Fruit fly (Drosophila melanogaster) whole organism, embryonic: ENCODE results near the gene E2f1.

Source experiments
- CG10321 ChIP-seq: fragments of 200-800 bp; sonication (Bioruptor generic); IDR thresholded peaks from 2 replicates; pipeline ENCODE4 v1.3.6; 2022; ENCODE audit warnings: missing biosample characterization, missing genetic modification characterization
- CG11247 ChIP-seq: fragments of 200-800 bp; sonication (Bioruptor generic); IDR thresholded peaks from 2 replicates; pipeline ENCODE4 v1.3.6; 2022; ENCODE audit warnings: missing biosample characterization, missing genetic modification characterization
- CG11398 ChIP-seq: fragments of 200-800 bp; sonication (Bioruptor generic); optimal IDR thresholded peaks from 2 replicates; lab custom pipeline; 2016; ENCODE audit warnings: missing biosample characterization, missing genetic modification characterization
- CG12659 ChIP-seq: fragments of 200-800 bp; sonication (Bioruptor generic); optimal IDR thresholded peaks from 3 replicates; lab custom pipeline; 2017; ENCODE audit warnings: mild to moderate bottlenecking, missing biosample characterization, missing genetic modification reagents, missing genetic modification characterization
- CG13123 ChIP-seq: fragments of 200-800 bp; sonication (Bioruptor generic); optimal IDR thresholded peaks from 2 replicates; lab custom pipeline; 2016; ENCODE audit warnings: missing biosample characterization, missing genetic modification characterization
- CG1529 ChIP-seq: fragments of 200-800 bp; sonication (Bioruptor generic); optimal IDR thresholded peaks from 3 replicates; lab custom pipeline; 2018; ENCODE audit warnings: missing biosample characterization, missing genetic modification characterization
- CG15514 ChIP-seq: fragments of 200-800 bp; sonication (Bioruptor generic); optimal IDR thresholded peaks from 3 replicates; lab custom pipeline; 2017; ENCODE audit warnings: missing biosample characterization, missing genetic modification characterization, mild to moderate bottlenecking, moderate library complexity, missing genetic modification reagents
- CG17359 ChIP-seq: fragments of 200-800 bp; sonication (Bioruptor generic); optimal IDR thresholded peaks from 3 replicates; lab custom pipeline; 2018; ENCODE audit warnings: missing biosample characterization, mild to moderate bottlenecking, missing genetic modification characterization, moderate library complexity
- CG17568 ChIP-seq: fragments of 200-800 bp; sonication (Bioruptor generic); optimal IDR thresholded peaks from 2 replicates; lab custom pipeline; 2018; ENCODE audit warnings: missing biosample characterization, mild to moderate bottlenecking, missing genetic modification characterization, moderate library complexity
- CG18764 ChIP-seq: fragments of 200-800 bp; sonication (Bioruptor generic); optimal IDR thresholded peaks from 3 replicates; lab custom pipeline; 2016; ENCODE audit warnings: missing biosample characterization, missing genetic modification characterization
- CG2116 ChIP-seq: fragments of 200-800 bp; sonication (Bioruptor generic); optimal IDR thresholded peaks from 3 replicates; lab custom pipeline; 2018; ENCODE audit warnings: missing biosample characterization, mild to moderate bottlenecking, missing genetic modification characterization
- CG2875 ChIP-seq: fragments of 200-800 bp; sonication (Bioruptor generic); optimal IDR thresholded peaks from 2 replicates; lab custom pipeline; 2017; ENCODE audit warnings: missing biosample characterization, mild to moderate bottlenecking, missing genetic modification characterization, missing genetic modification reagents
- CG2889 ChIP-seq: fragments of 200-800 bp; sonication (Bioruptor generic); IDR thresholded peaks from 3 replicates; pipeline ENCODE4 v1.3.6; 2022; ENCODE audit warnings: missing biosample characterization, missing genetic modification characterization
- CG30403 ChIP-seq: fragments of 200-800 bp; sonication (Bioruptor generic); optimal IDR thresholded peaks from 3 replicates; lab custom pipeline; 2016; ENCODE audit warnings: missing biosample characterization, missing genetic modification characterization
- CG31441 ChIP-seq: fragments of 200-800 bp; sonication (Bioruptor generic); IDR thresholded peaks from 2 replicates; pipeline ENCODE4 v1.3.6; 2022; ENCODE audit warnings: missing biosample characterization, missing genetic modification characterization
- CG4707 ChIP-seq: fragments of 200-800 bp; sonication (Bioruptor generic); optimal IDR thresholded peaks from 2 replicates; lab custom pipeline; 2018; ENCODE audit warnings: missing biosample characterization, mild to moderate bottlenecking, missing genetic modification characterization, moderate library complexity
- CG6689 ChIP-seq: fragments of 200-800 bp; sonication (Bioruptor generic); IDR thresholded peaks from 2 replicates; pipeline ENCODE4 v1.3.6; 2022; ENCODE audit warnings: missing biosample characterization, missing genetic modification characterization
- CG9727 ChIP-seq: fragments of 200-800 bp; sonication (Bioruptor generic); optimal IDR thresholded peaks from 3 replicates; lab custom pipeline; 2017; ENCODE audit warnings: missing biosample characterization, mild to moderate bottlenecking, missing genetic modification characterization
- CTCF ChIP-seq: fragments of 200-800 bp; sonication (Bioruptor generic); optimal IDR thresholded peaks from 2 replicates; lab custom pipeline; 2017; ENCODE audit warnings: missing biosample characterization, mild to moderate bottlenecking, missing genetic modification characterization, moderate library complexity
- Chrac-16 ChIP-seq: fragments of 200-800 bp; sonication (Bioruptor generic); optimal IDR thresholded peaks from 3 replicates; lab custom pipeline; 2016; ENCODE audit warnings: missing biosample characterization, missing genetic modification characterization
- Drgx ChIP-seq: fragments of 200-800 bp; sonication (Bioruptor generic); IDR thresholded peaks from 2 replicates; pipeline ENCODE4 v1.3.6; 2022; ENCODE audit warnings: missing biosample characterization, missing genetic modification characterization
- Ets65A ChIP-seq: fragments of 200-800 bp; sonication (Bioruptor generic); peaks from one replicate; lab custom pipeline; 2016; ENCODE audit warnings: missing biosample characterization, missing genetic modification characterization
- H15 ChIP-seq: fragments of 200-800 bp; sonication (Bioruptor generic); IDR thresholded peaks from 3 replicates; pipeline ENCODE4 v1.3.6; 2022; ENCODE audit warnings: missing biosample characterization, missing genetic modification characterization
- HLH3B ChIP-seq: fragments of 200-800 bp; sonication (Bioruptor generic); IDR thresholded peaks from 2 replicates; pipeline ENCODE4 v1.3.6; 2022; ENCODE audit warnings: missing biosample characterization, missing genetic modification characterization
- NK7.1 ChIP-seq: fragments of 200-800 bp; sonication (Bioruptor generic); optimal IDR thresholded peaks from 3 replicates; lab custom pipeline; 2016; ENCODE audit warnings: missing biosample characterization, missing genetic modification characterization
- Neu2 ChIP-seq: fragments of 200-800 bp; sonication (Bioruptor generic); optimal IDR thresholded peaks from 3 replicates; lab custom pipeline; 2016; ENCODE audit warnings: missing biosample characterization, missing genetic modification characterization, borderline replicate concordance
- NfI ChIP-seq: fragments of 200-800 bp; sonication (Bioruptor generic); optimal IDR thresholded peaks from 3 replicates; lab custom pipeline; 2018; ENCODE audit warnings: missing biosample characterization, mild to moderate bottlenecking, missing genetic modification characterization, moderate library complexity
- Ravus ChIP-seq: fragments of 200-800 bp; sonication (Bioruptor generic); IDR thresholded peaks from 2 replicates; pipeline ENCODE4 v1.3.6; 2022; ENCODE audit warnings: missing biosample characterization, missing genetic modification characterization
- Sox100B ChIP-seq: fragments of 200-800 bp; sonication (Bioruptor generic); optimal IDR thresholded peaks from 3 replicates; lab custom pipeline; 2018; ENCODE audit warnings: missing biosample characterization, mild to moderate bottlenecking, missing genetic modification characterization
- Vsx1 ChIP-seq: fragments of 200-800 bp; sonication (Bioruptor generic); optimal IDR thresholded peaks from 2 replicates; lab custom pipeline; 2017; ENCODE audit warnings: missing biosample characterization, mild to moderate bottlenecking, missing genetic modification characterization, missing genetic modification reagents
- Xbp1 ChIP-seq: fragments of 200-800 bp; sonication (Bioruptor generic); optimal IDR thresholded peaks from 3 replicates; lab custom pipeline; 2016; ENCODE audit warnings: missing biosample characterization, mild to moderate bottlenecking, missing genetic modification characterization
- ab ChIP-seq: fragments of 200-800 bp; sonication (Bioruptor generic); optimal IDR thresholded peaks from 2 replicates; lab custom pipeline; 2016; ENCODE audit warnings: missing biosample characterization, missing genetic modification characterization
- bsh ChIP-seq, 2 experiments: fragments of 200-800 bp; sonication (Bioruptor generic); optimal IDR thresholded peaks; 2 replicates each; lab custom pipeline; 2017 to 2018; ENCODE audit warnings: mild to moderate bottlenecking in 2 of 2, missing biosample characterization in 2 of 2, missing genetic modification characterization in 2 of 2, moderate library complexity in 1 of 2
- cg ChIP-seq: fragments of 200-800 bp; sonication (Bioruptor generic); optimal IDR thresholded peaks from 3 replicates; lab custom pipeline; 2019; ENCODE audit warnings: missing biosample characterization, mild to moderate bottlenecking, missing genetic modification characterization, moderate library complexity
- chn ChIP-seq: fragments of 200-800 bp; sonication (Bioruptor generic); optimal IDR thresholded peaks from 2 replicates; lab custom pipeline; 2016; ENCODE audit warnings: missing biosample characterization, missing genetic modification characterization
- dimm ChIP-seq: fragments of 200-800 bp; sonication (Bioruptor generic); IDR thresholded peaks from 2 replicates; pipeline ENCODE4 v1.3.6; 2022; ENCODE audit warnings: missing biosample characterization, missing genetic modification characterization
- disco-r ChIP-seq: fragments of 200-800 bp; sonication (Bioruptor generic); optimal IDR thresholded peaks from 2 replicates; lab custom pipeline; 2016; ENCODE audit warnings: missing biosample characterization, missing genetic modification characterization
- hbn ChIP-seq: fragments of 200-800 bp; sonication (Bioruptor generic); IDR thresholded peaks from 2 replicates; pipeline ENCODE4 v1.3.6; 2022; ENCODE audit warnings: missing biosample characterization, missing genetic modification characterization; ENCODE audit not compliant: partially characterized antibody
- ken ChIP-seq: fragments of 200-800 bp; sonication (Bioruptor generic); IDR thresholded peaks from 3 replicates; pipeline ENCODE4 v1.3.6; 2022; ENCODE audit warnings: missing biosample characterization, missing genetic modification characterization
- lov ChIP-seq, 2 experiments: fragments of 200-800 bp in 1 of 2; fragments of >200 bp in 1 of 2; sonication (Bioruptor generic) in 1 of 2; IDR thresholded peaks in 1 of 2; optimal IDR thresholded peaks in 1 of 2; 2 replicates in 1 of 2; 3 replicates in 1 of 2; pipeline versions ENCODE4 v1.3.6 to Lab custom; 2017 to 2022; ENCODE audit warnings: missing biosample characterization in 1 of 2, missing genetic modification characterization in 1 of 2
- luna ChIP-seq: fragments of 200-800 bp; sonication (Bioruptor generic); optimal IDR thresholded peaks from 2 replicates; lab custom pipeline; 2016; ENCODE audit warnings: missing biosample characterization, missing genetic modification characterization
- otp ChIP-seq: fragments of 200-800 bp; sonication (Bioruptor generic); IDR thresholded peaks from 3 replicates; pipeline ENCODE4, ENCODE4 v1.3.6; 2022; ENCODE audit warnings: missing biosample characterization, missing genetic modification characterization
- phol ChIP-seq: fragments of 200-800 bp; sonication (Bioruptor generic); optimal IDR thresholded peaks from 3 replicates; lab custom pipeline; 2018; ENCODE audit warnings: missing biosample characterization, mild to moderate bottlenecking, missing genetic modification characterization, moderate library complexity
- pum ChIP-seq: fragments of 200-800 bp; sonication (Bioruptor generic); optimal IDR thresholded peaks from 2 replicates; lab custom pipeline; 2016; ENCODE audit warnings: missing biosample characterization, missing genetic modification characterization
- ro ChIP-seq: fragments of 200-800 bp; sonication (Bioruptor generic); IDR thresholded peaks from 2 replicates; pipeline ENCODE4 v1.3.6; 2022; ENCODE audit warnings: missing biosample characterization, missing genetic modification characterization
- sima ChIP-seq: fragments of 200-800 bp; sonication (Bioruptor generic); optimal IDR thresholded peaks from 2 replicates; lab custom pipeline; 2016; ENCODE audit warnings: missing biosample characterization, missing genetic modification characterization
- tap ChIP-seq: fragments of 200-800 bp; optimal IDR thresholded peaks from 3 replicates; lab custom pipeline; 2019; ENCODE audit warnings: missing biosample characterization, mild to moderate bottlenecking, missing genetic modification characterization, moderate library complexity
- vvl ChIP-seq: fragments of 200-800 bp; sonication (Bioruptor generic); IDR thresholded peaks from 2 replicates; pipeline ENCODE4 v1.3.6; 2022; ENCODE audit warnings: missing biosample characterization, missing genetic modification characterization
- zf30C ChIP-seq: fragments of 200-800 bp; sonication (Bioruptor generic); optimal IDR thresholded peaks from 3 replicates; lab custom pipeline; 2018; ENCODE audit warnings: missing biosample characterization, mild to moderate bottlenecking, missing genetic modification characterization

E2f1 gene

DNA sequence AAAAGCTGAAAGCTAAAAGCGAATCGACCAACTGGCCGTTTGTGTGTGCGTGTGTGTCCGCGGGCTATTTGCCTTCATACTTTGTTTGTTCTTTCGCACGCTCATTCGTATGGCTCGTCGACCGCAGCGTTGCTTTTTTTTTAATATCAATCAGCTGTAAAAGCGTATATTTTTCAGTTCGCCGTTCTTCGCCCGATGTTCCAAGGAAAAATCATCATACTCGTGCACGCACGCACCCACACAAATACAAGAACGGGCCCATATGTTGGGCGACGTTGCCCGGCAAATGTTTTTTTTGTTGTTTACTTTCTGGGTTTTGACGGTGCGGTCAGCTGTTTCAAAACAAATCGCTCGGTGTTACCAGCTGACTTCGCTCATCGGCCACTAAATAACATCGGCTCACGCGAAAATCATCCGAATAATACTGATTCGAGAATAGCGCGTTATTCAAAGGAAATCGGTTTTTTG is at the start of gene E2f1 (continued):
- TF ChIP-seq chn (GFP tag; lab: Kevin White, UChicago) (no peak), luna (GFP tag; lab: Kevin White, UChicago) (no peak), NK7.1 (GFP tag; lab: Kevin White, UChicago) (no peak), H15 (GFP tag; lab: Robert Waterston, UW) (no peak), ab (GFP tag; lab: Kevin White, UChicago) (no peak), vvl (no peak), hbn (GFP tag; lab: Robert Waterston, UW) (peak; percentile 75; the same call in 1 of the 2 replicates), CG1529 (peak; percentile 9), CG2116 (GFP tag; lab: Kevin White, UChicago) (peak; percentile 77), Neu2 (GFP tag; lab: Kevin White, UChicago) (no peak), ken (GFP tag; lab: Robert Waterston, UW) (no peak), CG17568 (peak; percentile 53), zf30C (GFP tag; lab: Kevin White, UChicago) (no peak), CG4707 (GFP tag; lab: Kevin White, UChicago) (no peak), CG10321 (GFP tag; lab: Robert Waterston, UW) (no peak), CG15514 (peak; percentile 75), CG18764 (no peak), Vsx1 (GFP tag; lab: Kevin White, UChicago) (no peak), NfI (no peak), ro (GFP tag; lab: Robert Waterston, UW) (no peak), Chrac-16 (GFP tag; lab: Kevin White, UChicago) (no peak), CG17359 (no peak)

DNA sequence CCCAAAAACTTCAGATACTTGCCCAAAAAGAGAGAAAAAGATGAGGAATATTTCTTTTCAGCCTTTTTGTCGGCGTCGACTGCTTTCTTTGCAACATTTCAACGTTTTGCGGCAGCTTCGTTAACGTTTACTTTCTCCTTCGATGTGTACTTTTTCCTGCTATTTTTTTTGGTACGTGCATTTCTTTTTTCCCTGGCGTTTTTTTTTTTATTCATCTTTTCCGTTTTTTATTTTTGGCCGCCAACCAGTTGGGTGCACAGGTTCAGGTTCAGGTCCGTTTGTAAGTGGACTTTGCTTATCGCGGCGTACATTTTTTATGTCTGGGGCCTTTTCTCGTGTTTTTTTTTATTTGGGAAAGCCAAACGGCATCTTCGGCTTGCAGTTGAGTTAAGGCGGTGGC is 43.8 kb upstream of the E2f1 start:
- TF ChIP-seq Drgx (GFP tag; lab: Robert Waterston, UW) (peak; percentile 30; the same call in 1 of the 2 replicates), CG2889 (GFP tag; lab: Robert Waterston, UW) (0 out of 3 replicates have a peak, but pooled peaks have one; percentile 13), sima (GFP tag; lab: Kevin White, UChicago) (no peak)
- TF ChIP-seq, all 482 proteins: peak for 2

DNA sequence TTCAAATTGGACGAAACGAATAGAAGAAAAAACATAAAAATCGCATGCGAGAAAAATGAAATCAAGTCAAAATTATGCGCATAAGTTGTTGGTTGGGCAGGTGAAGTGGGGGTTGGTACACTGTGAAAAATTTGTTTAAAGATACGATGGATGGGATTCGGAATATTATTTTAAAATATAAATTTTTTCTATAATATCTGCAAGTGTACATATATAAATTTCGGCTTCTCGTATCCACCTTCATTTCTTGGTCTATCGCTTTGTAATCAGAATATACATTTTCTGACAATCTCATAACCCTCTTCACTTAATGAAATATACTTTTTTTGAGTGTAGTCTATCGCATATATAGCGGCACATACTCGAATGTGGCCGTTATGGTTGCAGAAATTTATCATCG is 42.7 kb upstream of the E2f1 start:
- TF ChIP-seq Xbp1 (GFP tag; lab: Kevin White, UChicago) (peak; percentile 17), CG2875 (no peak), CG13123 (GFP tag; lab: Kevin White, UChicago) (no peak), tap (tag; lab: Kevin White, UChicago) (no peak), CG2116 (GFP tag; lab: Kevin White, UChicago) (no peak), HLH3B (GFP tag; lab: Robert Waterston, UW) (peak; percentile 44; the same call in 1 of the 2 replicates), disco-r (GFP tag; lab: Kevin White, UChicago) (no peak), Sox100B (no peak), CG30403 (GFP tag; lab: Kevin White, UChicago) (peak; percentile 17), CG31441 (GFP tag; lab: Robert Waterston, UW) (peak; percentile 60), Ets65A (no peak), CG6689 (GFP tag; lab: Robert Waterston, UW) (0 out of 2 replicates have a peak, but pooled peaks have one; percentile 18), otp (GFP tag; lab: Robert Waterston, UW) (no peak), dimm (no peak), pum (no peak), phol (peak; percentile 41), bsh (GFP tag; optimal IDR thresholded peaks at IDR 0.05; lab: Kevin White, UChicago) (peak in 1 of 2 experiments; percentile 6), CG11247 (no peak), cg (no peak), CG4707 (GFP tag; lab: Kevin White, UChicago) (no peak), lov (optimal IDR thresholded peaks at IDR 0.05; lab: Kevin White, UChicago) (no peak), lov (GFP tag; IDR thresholded peaks at IDR 0.05; lab: Robert Waterston, UW) (no peak), H15 (GFP tag; lab: Robert Waterston, UW) (no peak), CG11398 (GFP tag; lab: Kevin White, UChicago) (no peak), CG12659 (GFP tag; lab: Kevin White, UChicago) (peak; percentile 8), Ravus (GFP tag; lab: Robert Waterston, UW) (no peak), CG9727 (GFP tag; lab: Kevin White, UChicago) (no peak), CTCF (GFP tag; lab: Kevin White, UChicago) (no peak)
